Fruit fly (Drosophila melanogaster) whole organism, adult: ENCODE data around the gene CG45493.

ENCODE experiments used
- CG11617 ChIP-seq: fragments of 200-800 bp; sonication (Bioruptor generic); optimal IDR thresholded peaks from 2 replicates; lab custom pipeline; 2017; ENCODE audit warnings: mild to moderate bottlenecking, missing biosample characterization, missing genetic modification reagents, missing genetic modification characterization
- CG12768 ChIP-seq: fragments of 200-800 bp; sonication (Bioruptor generic); optimal IDR thresholded peaks from 2 replicates; lab custom pipeline; 2017; ENCODE audit warnings: missing biosample characterization, missing genetic modification characterization, mild to moderate bottlenecking, moderate library complexity, missing genetic modification reagents
- CG14711 ChIP-seq: fragments of 200-800 bp; sonication (Bioruptor generic); optimal IDR thresholded peaks from 2 replicates; lab custom pipeline; 2018; ENCODE audit warnings: missing biosample characterization, mild to moderate bottlenecking, missing genetic modification characterization, moderate library complexity
- CG5204 ChIP-seq: fragments of 200-800 bp; sonication (Bioruptor generic); optimal IDR thresholded peaks from 2 replicates; lab custom pipeline; 2016; ENCODE audit warnings: missing biosample characterization, missing genetic modification characterization
- CG7045 ChIP-seq: fragments of 200-800 bp; sonication (Bioruptor generic); optimal IDR thresholded peaks from 2 replicates; lab custom pipeline; 2017; ENCODE audit warnings: missing biosample characterization, mild to moderate bottlenecking, missing genetic modification characterization
- Crg-1 ChIP-seq: fragments of 200-800 bp; sonication (Bioruptor generic); optimal IDR thresholded peaks from 2 replicates; lab custom pipeline; 2016; ENCODE audit warnings: missing biosample characterization, missing genetic modification characterization
- cic ChIP-seq: fragments of 200-800 bp; sonication (Bioruptor generic); optimal IDR thresholded peaks from 2 replicates; lab custom pipeline; 2017; ENCODE audit warnings: missing biosample characterization, mild to moderate bottlenecking, missing genetic modification characterization, moderate library complexity
- cnc ChIP-seq, 2 experiments: fragments of >200 bp; optimal IDR thresholded peaks; 2 replicates each; lab custom pipeline; 2017
- kay ChIP-seq: fragments of 200-800 bp; sonication (Bioruptor generic); peaks from one replicate; lab custom pipeline; 2016; ENCODE audit warnings: missing biosample characterization, missing genetic modification characterization, borderline replicate concordance
- ovo ChIP-seq: fragments of 200-800 bp; sonication (Bioruptor generic); optimal IDR thresholded peaks from 2 replicates; lab custom pipeline; 2016; ENCODE audit warnings: missing biosample characterization, missing genetic modification characterization
- pad ChIP-seq: fragments of 200-800 bp; sonication (Bioruptor generic); optimal IDR thresholded peaks from 3 replicates; lab custom pipeline; 2017; ENCODE audit warnings: missing biosample characterization, missing genetic modification characterization, mild to moderate bottlenecking, moderate library complexity, missing genetic modification reagents

- no peak for TF ChIP-seq cic
- TF ChIP-seq ovo (GFP tag; lab: Kevin White, UChicago): no peak
- no peak for TF ChIP-seq pad
- no peak for TF ChIP-seq CG7045
- no peak for TF ChIP-seq kay (GFP tag; lab: Kevin White, UChicago)
- no peak for TF ChIP-seq cnc (optimal IDR thresholded peaks at IDR 0.05; lab: Kevin White, UChicago)
- no peak for TF ChIP-seq Crg-1 (GFP tag; lab: Kevin White, UChicago)
- no peak for TF ChIP-seq CG12768 (GFP tag; lab: Kevin White, UChicago)
- no peak for TF ChIP-seq CG14711 (tag; lab: Kevin White, UChicago)
- no peak for TF ChIP-seq CG5204 (GFP tag; lab: Kevin White, UChicago)
- TF ChIP-seq CG11617 (GFP tag; lab: Kevin White, UChicago): no peak
These were observed 12.2 kb upstream of the CG45493 start, which contains the start of gene Nep3 for dm6 chrX:19960881-19961347.
